Fruit fly (Drosophila melanogaster) whole organism, pupa: ENCODE data around the gene betaNACtes2.
A peak's percentile ranks its signal among the peaks of the same experiment; 100 is the strongest.
"Not testable (repeated sequence)": the region's sequence is repeated elsewhere in the genome, so short reads cannot be mapped to it uniquely, and the experiment has no call there.

ENCODE experiments used
- CG10348 ChIP-seq: fragments of 200-800 bp; sonication (Bioruptor generic); IDR thresholded peaks from 2 replicates; pipeline ENCODE4 v1.3.6; 2022; ENCODE audit warnings: missing biosample characterization, missing genetic modification characterization
- CG12605 ChIP-seq: fragments of 200-800 bp; sonication (Bioruptor generic); IDR thresholded peaks from 2 replicates; pipeline ENCODE4 v1.3.6; 2022; ENCODE audit warnings: missing biosample characterization, missing genetic modification characterization
- CG13204 ChIP-seq: fragments of 200-800 bp; sonication (Bioruptor generic); optimal IDR thresholded peaks from 2 replicates; lab custom pipeline; 2018; ENCODE audit warnings: missing biosample characterization, mild to moderate bottlenecking, missing genetic modification characterization, moderate library complexity
- CG14655 ChIP-seq: fragments of 200-800 bp; sonication (Bioruptor generic); optimal IDR thresholded peaks from 3 replicates; lab custom pipeline; 2017; ENCODE audit warnings: mild to moderate bottlenecking, missing biosample characterization, missing genetic modification reagents, missing genetic modification characterization
- CG15710 ChIP-seq: fragments of 200-800 bp; sonication (Bioruptor generic); optimal IDR thresholded peaks from 2 replicates; lab custom pipeline; 2018; ENCODE audit warnings: missing biosample characterization, mild to moderate bottlenecking, missing genetic modification characterization, moderate library complexity
- CG17806 ChIP-seq: fragments of 200-800 bp; sonication (Bioruptor generic); optimal IDR thresholded peaks from 2 replicates; lab custom pipeline; 2018; ENCODE audit warnings: missing biosample characterization, mild to moderate bottlenecking, missing genetic modification characterization, moderate library complexity
- CG32121 ChIP-seq: fragments of 200-800 bp; sonication (Bioruptor generic); IDR thresholded peaks from 2 replicates; pipeline ENCODE4 v1.3.6; 2022; ENCODE audit warnings: missing biosample characterization, missing genetic modification characterization
- CG34367 ChIP-seq: fragments of 200-800 bp; sonication (Bioruptor generic); optimal IDR thresholded peaks from 2 replicates; lab custom pipeline; 2018; ENCODE audit warnings: missing biosample characterization, mild to moderate bottlenecking, missing genetic modification characterization
- CG4496 ChIP-seq: fragments of 200-800 bp; sonication (Bioruptor generic); IDR thresholded peaks from 3 replicates; pipeline ENCODE4 v1.3.6; 2022; ENCODE audit warnings: missing biosample characterization, missing genetic modification characterization
- CG8159 ChIP-seq: fragments of 200-800 bp; sonication (Bioruptor generic); optimal IDR thresholded peaks from 3 replicates; lab custom pipeline; 2018; ENCODE audit warnings: missing biosample characterization, mild to moderate bottlenecking, missing genetic modification characterization, moderate library complexity
- CG8301 ChIP-seq: fragments of 200-800 bp; sonication (Bioruptor generic); optimal IDR thresholded peaks from 2 replicates; lab custom pipeline; 2018; ENCODE audit warnings: missing biosample characterization, mild to moderate bottlenecking, missing genetic modification characterization
- CG9948 ChIP-seq: fragments of 200-800 bp; sonication (Bioruptor generic); optimal IDR thresholded peaks from 2 replicates; lab custom pipeline; 2018; ENCODE audit warnings: missing biosample characterization, mild to moderate bottlenecking, missing genetic modification characterization, moderate library complexity
- D1 ChIP-seq: fragments of 200-800 bp; sonication (Bioruptor generic); optimal IDR thresholded peaks from 2 replicates; lab custom pipeline; 2018; ENCODE audit warnings: missing biosample characterization, mild to moderate bottlenecking, missing genetic modification characterization, moderate library complexity
- EcR ChIP-seq: fragments of 200-800 bp; sonication (Bioruptor generic); optimal IDR thresholded peaks from 3 replicates; lab custom pipeline; 2019; ENCODE audit warnings: missing biosample characterization, missing genetic modification characterization, mild to moderate bottlenecking, moderate library complexity, missing genetic modification reagents
- Ets98B ChIP-seq: fragments of 200-800 bp; sonication (Bioruptor generic); IDR thresholded peaks from 2 replicates; pipeline ENCODE4 v1.3.6; 2022; ENCODE audit warnings: missing biosample characterization, missing genetic modification characterization
- Pif1A ChIP-seq: fragments of 200-800 bp; sonication (Bioruptor generic); optimal IDR thresholded peaks from 3 replicates; lab custom pipeline; 2016; ENCODE audit warnings: missing biosample characterization, missing genetic modification characterization
- Pif1B ChIP-seq: fragments of 200-800 bp; sonication (Bioruptor generic); optimal IDR thresholded peaks from 3 replicates; lab custom pipeline; 2016; ENCODE audit warnings: missing biosample characterization, missing genetic modification characterization
- Snoo ChIP-seq: fragments of 200-800 bp; sonication (Bioruptor generic); optimal IDR thresholded peaks from 3 replicates; lab custom pipeline; 2017; ENCODE audit warnings: missing biosample characterization, mild to moderate bottlenecking, missing genetic modification characterization, inconsistent platforms
- fd96Ca ChIP-seq: fragments of 200-800 bp; sonication (Bioruptor generic); IDR thresholded peaks from 3 replicates; pipeline ENCODE4 v1.3.6; 2022; ENCODE audit warnings: missing biosample characterization, missing genetic modification characterization
- gl ChIP-seq: fragments of 200-800 bp; sonication (Bioruptor generic); optimal IDR thresholded peaks from 2 replicates; lab custom pipeline; 2018; ENCODE audit warnings: missing biosample characterization, mild to moderate bottlenecking, missing genetic modification characterization
- rn ChIP-seq: fragments of 200-800 bp; sonication (Bioruptor generic); IDR thresholded peaks from 2 replicates; pipeline ENCODE4 v1.3.6; 2022; ENCODE audit warnings: missing biosample characterization, missing genetic modification characterization

The betaNACtes2 gene

DNA sequence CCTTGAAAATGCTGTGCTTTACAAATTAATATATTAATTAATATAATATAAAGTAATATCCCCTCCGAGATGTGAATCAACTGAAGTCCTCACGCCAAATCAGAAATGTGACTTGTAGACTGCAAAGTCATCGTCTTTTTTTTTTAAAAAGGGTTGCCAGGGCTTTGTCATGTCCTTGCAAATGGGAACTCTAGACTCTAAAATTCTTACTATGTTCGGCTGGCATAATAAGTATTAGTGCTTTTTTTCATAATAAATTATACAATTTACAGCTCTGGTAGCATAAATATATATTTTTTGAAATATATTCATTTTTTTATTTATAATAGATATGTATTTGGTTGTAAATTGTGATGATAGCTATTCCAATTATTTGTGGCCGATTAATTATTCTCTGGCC lies at the start of gene betaNACtes2:
betaNACtes2 (minus strand) TSS at position 101 of the 400 bp plus-strand sequence.
- not testable (repeated sequence) for TF ChIP-seq rn (GFP tag; lab: Robert Waterston, UW); gl (tag; lab: Kevin White, UChicago); Pif1A (GFP tag; lab: Kevin White, UChicago)

DNA sequence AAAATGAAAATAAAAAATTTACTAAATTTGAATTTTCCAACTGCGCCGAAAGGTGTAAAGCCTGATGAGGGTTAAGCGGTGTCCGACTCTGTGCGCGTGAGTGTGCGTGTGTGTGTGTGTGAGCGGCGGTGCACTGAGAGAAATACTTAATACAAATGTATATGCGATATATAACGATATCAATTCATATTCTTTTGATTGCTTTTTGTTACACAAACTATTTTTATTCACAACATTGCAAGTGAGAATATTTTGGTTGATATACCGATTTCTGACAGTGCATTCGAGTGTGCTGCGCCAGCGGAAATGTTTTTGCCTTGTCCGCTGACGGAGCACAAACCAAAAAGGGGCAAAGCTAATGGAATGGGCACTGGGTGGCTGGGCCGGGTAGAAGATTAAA lies 16.9 kb upstream of the betaNACtes2 start:
- TF ChIP-seq CG8159 (tag; lab: Kevin White, UChicago) (peak; percentile 6), Pif1A (GFP tag; lab: Kevin White, UChicago) (no peak)

DNA sequence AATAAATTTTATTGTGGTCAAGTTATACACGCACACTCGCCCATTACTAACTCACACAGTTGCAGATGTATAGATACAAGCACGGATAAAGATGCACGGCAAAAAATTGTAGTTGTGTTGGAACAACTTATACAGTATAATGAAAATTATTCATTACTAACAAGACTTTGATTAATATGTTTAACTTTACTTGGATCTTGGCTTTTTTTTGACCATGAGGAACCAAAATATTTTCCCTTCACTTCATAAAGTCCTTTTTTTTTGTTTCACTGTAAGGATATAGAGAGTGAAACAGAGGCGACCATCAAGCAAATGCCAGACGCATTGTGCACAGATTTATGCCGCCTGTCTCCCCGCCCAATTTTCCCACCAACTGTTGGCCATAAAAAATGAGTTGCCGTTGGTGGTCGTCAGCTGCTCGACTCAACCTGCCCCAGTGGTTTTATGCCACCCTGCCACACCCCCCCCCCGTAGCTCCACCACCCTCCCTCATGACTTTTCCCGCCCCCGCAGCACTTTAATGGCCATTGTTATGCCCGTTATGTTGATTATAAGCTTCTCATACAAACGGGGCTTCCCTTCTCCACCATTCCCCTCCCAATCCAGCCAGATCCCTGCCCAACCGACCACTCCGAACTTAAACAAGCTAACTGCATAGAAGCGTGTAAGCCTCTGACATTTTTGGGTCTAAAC lies 16.3 kb upstream of the betaNACtes2 start:
- TF ChIP-seq CG15710 (no peak), CG34367 (tag; lab: Kevin White, UChicago) (no peak), rn (GFP tag; lab: Robert Waterston, UW) (no peak), CG17806 (tag; lab: Kevin White, UChicago) (no peak), Pif1B (GFP tag; lab: Kevin White, UChicago) (no peak), CG4496 (GFP tag; lab: Robert Waterston, UW) (no peak), CG10348 (GFP tag; lab: Robert Waterston, UW) (no peak), Ets98B (GFP tag; lab: Robert Waterston, UW) (no peak), D1 (tag; lab: Kevin White, UChicago) (no peak), CG14655 (GFP tag; lab: Kevin White, UChicago) (no peak), CG8301 (no peak), CG8159 (tag; lab: Kevin White, UChicago) (no peak), Snoo (tag; lab: Kevin White, UChicago) (no peak), CG12605 (no peak)

DNA sequence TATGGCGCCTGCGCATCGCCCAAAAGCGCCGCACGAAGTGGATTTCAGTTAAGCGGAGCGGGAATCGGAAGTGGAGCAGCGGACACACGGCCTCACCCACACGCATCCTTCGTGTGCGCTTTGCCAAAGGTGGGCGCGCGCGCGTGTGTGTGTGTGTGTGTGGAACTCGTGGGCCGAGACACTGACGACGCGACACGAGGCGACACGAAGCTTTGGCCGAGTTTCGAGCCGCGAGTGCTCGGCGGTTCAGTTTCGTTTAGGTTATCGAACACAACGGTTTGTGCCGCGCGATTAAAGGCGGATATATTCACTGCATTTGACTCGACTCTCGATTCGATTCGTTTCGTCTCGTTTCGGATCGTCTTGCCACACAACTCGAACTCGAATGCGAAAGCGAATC lies 6.6 kb upstream of the betaNACtes2 start, which contains the start of gene dpr8:
dpr8 (plus strand) TSS at position 264 of the 400 bp plus-strand sequence.
- no peak for TF ChIP-seq CG8159 (tag; lab: Kevin White, UChicago)
- TF ChIP-seq rn (GFP tag; lab: Robert Waterston, UW) = no peak
- TF ChIP-seq D1 (tag; lab: Kevin White, UChicago) = no peak
- no peak for TF ChIP-seq Snoo (tag; lab: Kevin White, UChicago)
- TF ChIP-seq CG4496 (GFP tag; lab: Robert Waterston, UW) = no peak
- TF ChIP-seq CG13204 (GFP tag; lab: Kevin White, UChicago) = no peak
- no peak for TF ChIP-seq CG12605
- no peak for TF ChIP-seq Pif1A (GFP tag; lab: Kevin White, UChicago)
- no peak for TF ChIP-seq CG8301

DNA sequence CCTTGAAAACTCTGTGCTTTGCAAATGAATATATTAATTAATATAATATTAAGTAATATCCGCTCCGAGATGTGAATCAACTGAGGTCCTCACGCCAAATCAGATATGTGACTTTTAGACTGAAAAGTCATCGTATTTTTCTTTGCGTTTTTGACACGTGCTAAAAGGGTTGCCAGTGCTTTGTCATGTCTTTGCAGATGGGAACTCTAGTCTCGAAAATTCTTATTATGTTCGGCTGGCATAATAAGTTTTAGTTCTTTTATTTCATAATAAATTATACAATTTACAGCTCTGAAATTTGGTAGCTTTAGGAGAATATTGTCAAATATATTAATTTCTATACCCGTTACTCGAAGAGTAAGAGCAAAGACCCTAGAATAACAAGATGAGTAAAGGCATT lies 1.7 kb upstream of the betaNACtes2 start, which contains the start of gene betaNACtes6:
betaNACtes6 (minus strand) TSS at position 101 of the 400 bp plus-strand sequence.
- TF ChIP-seq CG8301; CG9948 (tag; lab: Kevin White, UChicago); Pif1A (GFP tag; lab: Kevin White, UChicago): not testable (repeated sequence)
- TF ChIP-seq, all 21 proteins: peak for 0; not testable (repeated sequence) for 21

DNA sequence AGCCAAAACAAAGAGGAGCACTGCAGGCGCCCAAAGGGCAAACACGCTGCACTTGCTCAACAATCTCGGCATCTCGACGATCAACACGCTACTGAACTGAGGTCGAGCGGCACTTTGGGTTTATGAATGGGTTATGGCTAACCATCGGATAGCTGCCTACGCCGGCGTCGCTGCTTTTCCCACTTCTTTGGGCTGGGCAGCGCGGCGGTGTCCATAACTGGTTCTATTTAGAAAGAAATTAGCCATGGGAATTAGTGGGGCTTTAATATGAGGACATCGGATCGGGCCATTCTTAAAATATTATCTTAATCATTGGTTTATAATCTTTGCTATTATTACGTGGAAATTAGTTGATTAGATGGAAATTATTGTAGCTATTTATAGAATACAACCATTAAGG lies 26.1 kb downstream of the betaNACtes2 start, which contains the start of gene CG9400:
CG9400 (minus strand) TSS at position 101 of the 400 bp plus-strand sequence.
- TF ChIP-seq CG34367 (tag; lab: Kevin White, UChicago) (no peak), Pif1A (GFP tag; lab: Kevin White, UChicago) (no peak), CG15710 (no peak), CG4496 (GFP tag; lab: Robert Waterston, UW) (no peak), CG14655 (GFP tag; lab: Kevin White, UChicago) (no peak), CG13204 (GFP tag; lab: Kevin White, UChicago) (no peak), Ets98B (GFP tag; lab: Robert Waterston, UW) (no peak), CG8301 (no peak), CG32121 (GFP tag; lab: Robert Waterston, UW) (no peak), rn (GFP tag; lab: Robert Waterston, UW) (no peak), gl (tag; lab: Kevin White, UChicago) (no peak), EcR (GFP tag; lab: Kevin White, UChicago) (no peak), D1 (tag; lab: Kevin White, UChicago) (no peak), fd96Ca (no peak), Snoo (tag; lab: Kevin White, UChicago) (no peak), CG8159 (tag; lab: Kevin White, UChicago) (no peak), CG9948 (tag; lab: Kevin White, UChicago) (no peak), Pif1B (GFP tag; lab: Kevin White, UChicago) (no peak)
- TF ChIP-seq, all 21 proteins: peak for 0

DNA sequence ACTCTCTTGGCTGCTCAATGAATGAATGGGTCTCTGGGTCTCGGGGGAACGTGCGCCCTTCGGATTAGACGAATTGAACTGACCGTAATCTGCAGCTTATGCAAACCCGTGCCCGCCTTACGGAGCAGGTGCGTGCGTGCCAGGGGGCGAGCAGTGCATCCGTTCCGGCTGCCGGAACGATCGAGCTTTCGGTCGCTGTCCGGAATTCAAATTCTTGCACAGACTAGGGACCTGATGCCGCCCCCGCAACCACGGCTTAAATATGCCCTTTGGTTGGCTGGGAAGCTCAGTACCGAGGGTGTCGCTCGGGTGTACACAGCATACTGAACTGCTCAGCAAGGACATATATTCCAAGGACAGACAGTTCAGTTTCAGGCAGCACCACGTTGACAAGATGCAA lies 37.9 kb downstream of the betaNACtes2 start, which contains the start of gene Muc12Ea:
Muc12Ea (plus strand) TSS at position 301 of the 400 bp plus-strand sequence.
- TF ChIP-seq gl (tag; lab: Kevin White, UChicago) = no peak
- TF ChIP-seq CG8301 = no peak
- no peak for TF ChIP-seq CG10348 (GFP tag; lab: Robert Waterston, UW)
- TF ChIP-seq Pif1B (GFP tag; lab: Kevin White, UChicago) = no peak
- no peak for TF ChIP-seq CG34367 (tag; lab: Kevin White, UChicago)
- TF ChIP-seq CG13204 (GFP tag; lab: Kevin White, UChicago) = no peak
- TF ChIP-seq Snoo (tag; lab: Kevin White, UChicago) = no peak
- no peak for TF ChIP-seq fd96Ca
- no peak for TF ChIP-seq rn (GFP tag; lab: Robert Waterston, UW)
- no peak for TF ChIP-seq EcR (GFP tag; lab: Kevin White, UChicago)
- TF ChIP-seq CG17806 (tag; lab: Kevin White, UChicago) = no peak
- TF ChIP-seq Pif1A (GFP tag; lab: Kevin White, UChicago) = no peak
- TF ChIP-seq CG15710 = no peak
- no peak for TF ChIP-seq CG8159 (tag; lab: Kevin White, UChicago)
- TF ChIP-seq CG9948 (tag; lab: Kevin White, UChicago) = no peak
